Fruit fly (Drosophila melanogaster) whole organism, embryonic: ENCODE measurements around the gene MESR6.

Source experiments
- Bgb ChIP-seq: fragments of 200-800 bp; sonication (Bioruptor generic); IDR thresholded peaks from 2 replicates; pipeline ENCODE4 v1.3.6; 2022; ENCODE audit warnings: missing biosample characterization, missing genetic modification characterization; ENCODE audit not compliant: partially characterized antibody
- Bteb2 ChIP-seq: fragments of 200-800 bp; sonication (Bioruptor generic); optimal IDR thresholded peaks from 2 replicates; lab custom pipeline; 2016; ENCODE audit warnings: missing biosample characterization, missing genetic modification characterization
- CG10321 ChIP-seq: fragments of 200-800 bp; sonication (Bioruptor generic); IDR thresholded peaks from 2 replicates; pipeline ENCODE4 v1.3.6; 2022; ENCODE audit warnings: missing biosample characterization, missing genetic modification characterization
- CG12391 ChIP-seq: fragments of 200-800 bp; sonication (Bioruptor generic); optimal IDR thresholded peaks from 3 replicates; lab custom pipeline; 2018; ENCODE audit warnings: missing biosample characterization, mild to moderate bottlenecking, missing genetic modification characterization, moderate library complexity
- CG12744 ChIP-seq: fragments of 200-800 bp; sonication (Bioruptor generic); optimal IDR thresholded peaks from 2 replicates; lab custom pipeline; 2016; ENCODE audit warnings: missing biosample characterization, missing genetic modification characterization
- CG13287 ChIP-seq: fragments of 200-800 bp; sonication (Bioruptor generic); IDR thresholded peaks from 2 replicates; pipeline ENCODE4 v1.3.6; 2022; ENCODE audit warnings: missing biosample characterization, missing genetic modification characterization; ENCODE audit not compliant: partially characterized antibody
- CG13296 ChIP-seq: fragments of 200-800 bp; sonication (Bioruptor generic); optimal IDR thresholded peaks from 3 replicates; lab custom pipeline; 2018; ENCODE audit warnings: missing biosample characterization, mild to moderate bottlenecking, missing genetic modification characterization
- CG15696 ChIP-seq: fragments of 200-800 bp; sonication (Bioruptor generic); optimal IDR thresholded peaks from 2 replicates; lab custom pipeline; 2019; ENCODE audit warnings: missing biosample characterization, mild to moderate bottlenecking, missing genetic modification characterization, moderate library complexity
- CG1647 ChIP-seq: fragments of 200-800 bp; sonication (Bioruptor generic); optimal IDR thresholded peaks from 3 replicates; lab custom pipeline; 2016; ENCODE audit warnings: missing biosample characterization, missing genetic modification characterization
- CG17361 ChIP-seq: fragments of 200-800 bp; sonication (Bioruptor generic); IDR thresholded peaks from 3 replicates; pipeline ENCODE4 v1.3.6; 2022; ENCODE audit warnings: missing biosample characterization, missing genetic modification characterization
- CG17385 ChIP-seq: fragments of 200-800 bp; sonication (Bioruptor generic); optimal IDR thresholded peaks from 3 replicates; lab custom pipeline; 2018; ENCODE audit warnings: missing biosample characterization, mild to moderate bottlenecking, missing genetic modification characterization
- CG18764 ChIP-seq: fragments of 200-800 bp; sonication (Bioruptor generic); optimal IDR thresholded peaks from 3 replicates; lab custom pipeline; 2016; ENCODE audit warnings: missing biosample characterization, missing genetic modification characterization
- CG3163 ChIP-seq: fragments of 200-800 bp; sonication (Bioruptor generic); optimal IDR thresholded peaks from 3 replicates; lab custom pipeline; 2016; ENCODE audit warnings: missing biosample characterization, missing genetic modification characterization
- CG3407 ChIP-seq: fragments of 200-800 bp; sonication (Bioruptor generic); optimal IDR thresholded peaks from 2 replicates; lab custom pipeline; 2018; ENCODE audit warnings: missing biosample characterization, mild to moderate bottlenecking, missing genetic modification characterization
- CG4360 ChIP-seq: fragments of 200-800 bp; sonication (Bioruptor generic); IDR thresholded peaks from 2 replicates; pipeline ENCODE4 v1.3.6; 2022; ENCODE audit warnings: missing biosample characterization, missing genetic modification characterization
- CG4424 ChIP-seq: fragments of 200-800 bp; sonication (Bioruptor generic); optimal IDR thresholded peaks from 3 replicates; lab custom pipeline; 2016; ENCODE audit warnings: missing biosample characterization, missing genetic modification characterization
- CG4707 ChIP-seq: fragments of 200-800 bp; sonication (Bioruptor generic); optimal IDR thresholded peaks from 2 replicates; lab custom pipeline; 2018; ENCODE audit warnings: missing biosample characterization, mild to moderate bottlenecking, missing genetic modification characterization, moderate library complexity
- CG4820 ChIP-seq: fragments of 200-800 bp; sonication (Bioruptor generic); optimal IDR thresholded peaks from 3 replicates; lab custom pipeline; 2016; ENCODE audit warnings: missing biosample characterization, missing genetic modification characterization
- CG6683 ChIP-seq: fragments of 200-800 bp; sonication (Bioruptor generic); optimal IDR thresholded peaks from 2 replicates; lab custom pipeline; 2017; ENCODE audit warnings: missing biosample characterization, mild to moderate bottlenecking, missing genetic modification characterization, missing genetic modification reagents
- CG6689 ChIP-seq: fragments of 200-800 bp; sonication (Bioruptor generic); IDR thresholded peaks from 2 replicates; pipeline ENCODE4 v1.3.6; 2022; ENCODE audit warnings: missing biosample characterization, missing genetic modification characterization
- CG6791 ChIP-seq: fragments of 200-800 bp; sonication (Bioruptor generic); IDR thresholded peaks from 3 replicates; pipeline ENCODE4 v1.3.6; 2022; ENCODE audit warnings: missing biosample characterization, missing genetic modification characterization; ENCODE audit not compliant: partially characterized antibody
- CG9609 ChIP-seq: fragments of 200-800 bp; sonication (Bioruptor generic); optimal IDR thresholded peaks from 3 replicates; lab custom pipeline; 2016; ENCODE audit warnings: missing biosample characterization, missing genetic modification characterization
- CG9727 ChIP-seq: fragments of 200-800 bp; sonication (Bioruptor generic); optimal IDR thresholded peaks from 3 replicates; lab custom pipeline; 2017; ENCODE audit warnings: missing biosample characterization, mild to moderate bottlenecking, missing genetic modification characterization
- D19A ChIP-seq: fragments of 200-800 bp; optimal IDR thresholded peaks from 3 replicates; lab custom pipeline; 2019; ENCODE audit warnings: missing biosample characterization, mild to moderate bottlenecking, missing genetic modification characterization, moderate library complexity
- E2f2 ChIP-seq: fragments of 200-800 bp; sonication (Bioruptor generic); IDR thresholded peaks from 2 replicates; pipeline ENCODE4 v1.3.6; 2022; ENCODE audit warnings: missing biosample characterization, missing genetic modification characterization
- Eip74EF ChIP-seq, 2 experiments: fragments of 200-800 bp in 1 of 2; fragments of >200 bp in 1 of 2; sonication (Bioruptor generic) in 1 of 2; optimal IDR thresholded peaks; 2 replicates each; lab custom pipeline; 2017 to 2019; ENCODE audit warnings: missing biosample characterization in 2 of 2, missing genetic modification characterization in 2 of 2, mild to moderate bottlenecking in 1 of 2, moderate library complexity in 1 of 2
- Fer3 ChIP-seq: fragments of 200-800 bp; sonication (Bioruptor generic); optimal IDR thresholded peaks from 2 replicates; lab custom pipeline; 2018; ENCODE audit warnings: missing biosample characterization, mild to moderate bottlenecking, missing genetic modification characterization, moderate library complexity
- HHEX ChIP-seq: fragments of 200-800 bp; sonication (Bioruptor generic); optimal IDR thresholded peaks from 3 replicates; lab custom pipeline; 2017; ENCODE audit warnings: missing biosample characterization, mild to moderate bottlenecking, missing genetic modification characterization, missing genetic modification reagents
- HLH54F ChIP-seq: fragments of 200-800 bp; sonication (Bioruptor generic); optimal IDR thresholded peaks from 3 replicates; lab custom pipeline; 2016; ENCODE audit warnings: missing biosample characterization, missing genetic modification characterization
- Kr ChIP-seq: fragments of 200-800 bp; sonication (Bioruptor generic); optimal IDR thresholded peaks from 2 replicates; lab custom pipeline; 2017; ENCODE audit warnings: missing biosample characterization, mild to moderate bottlenecking, missing genetic modification characterization
- Mad ChIP-seq: fragments of 200-800 bp; sonication (Bioruptor generic); optimal IDR thresholded peaks from 2 replicates; lab custom pipeline; 2016; ENCODE audit warnings: missing biosample characterization, missing genetic modification characterization
- Mes4 ChIP-seq: fragments of 200-800 bp; sonication (Bioruptor generic); optimal IDR thresholded peaks from 2 replicates; lab custom pipeline; 2016; ENCODE audit warnings: missing biosample characterization, missing genetic modification characterization
- Poxn ChIP-seq: fragments of 200-800 bp; sonication (Bioruptor generic); IDR thresholded peaks from 2 replicates; pipeline ENCODE4 v1.3.6; 2022; ENCODE audit warnings: missing biosample characterization, missing genetic modification characterization
- amos ChIP-seq: fragments of 200-800 bp; sonication (Bioruptor generic); IDR thresholded peaks from 2 replicates; pipeline ENCODE4 v1.3.6; 2022; ENCODE audit warnings: missing biosample characterization, missing genetic modification characterization; ENCODE audit not compliant: partially characterized antibody
- ase ChIP-seq: fragments of 200-800 bp; sonication (Bioruptor generic); IDR thresholded peaks from 3 replicates; pipeline ENCODE4 v1.3.6; 2022; ENCODE audit warnings: missing biosample characterization, missing genetic modification characterization
- br ChIP-seq: fragments of >200 bp; optimal IDR thresholded peaks from 2 replicates; lab custom pipeline; 2017
- chinmo ChIP-seq: fragments of 200-800 bp; sonication (Bioruptor generic); IDR thresholded peaks from 4 replicates; pipeline ENCODE4 v1.3.6; 2022; ENCODE audit warnings: missing biosample characterization, missing genetic modification characterization; ENCODE audit not compliant: partially characterized antibody
- ci ChIP-seq: fragments of 200-800 bp; sonication (Bioruptor generic); IDR thresholded peaks from 3 replicates; pipeline ENCODE4 v1.3.6; 2022; ENCODE audit warnings: missing biosample characterization, missing genetic modification characterization
- ftz-f1 ChIP-seq: fragments of 200-800 bp; sonication (Bioruptor generic); optimal IDR thresholded peaks from 2 replicates; lab custom pipeline; 2016; ENCODE audit warnings: missing biosample characterization, missing genetic modification characterization
- gcm ChIP-seq: fragments of 200-800 bp; sonication (Bioruptor generic); optimal IDR thresholded peaks from 2 replicates; lab custom pipeline; 2019; ENCODE audit warnings: missing biosample characterization, mild to moderate bottlenecking, missing genetic modification characterization, moderate library complexity
- gem ChIP-seq: fragments of 200-800 bp; sonication (Bioruptor generic); optimal IDR thresholded peaks from 2 replicates; lab custom pipeline; 2019; ENCODE audit warnings: missing biosample characterization, mild to moderate bottlenecking, missing genetic modification characterization, moderate library complexity
- gro ChIP-seq: fragments of 200-800 bp; sonication (Bioruptor generic); optimal IDR thresholded peaks from 2 replicates; lab custom pipeline; 2016; ENCODE audit warnings: missing biosample characterization, missing genetic modification characterization
- lilli ChIP-seq: fragments of 200-800 bp; sonication (Bioruptor generic); optimal IDR thresholded peaks from 3 replicates; lab custom pipeline; 2016; ENCODE audit warnings: missing biosample characterization, missing genetic modification characterization
- maf-S ChIP-seq: fragments of 200-800 bp; sonication (Bioruptor generic); optimal IDR thresholded peaks from 2 replicates; lab custom pipeline; 2016; ENCODE audit warnings: missing biosample characterization, missing genetic modification characterization
- nerfin-1 ChIP-seq: fragments of 200-800 bp; sonication (Bioruptor generic); optimal IDR thresholded peaks from 3 replicates; lab custom pipeline; 2019; ENCODE audit warnings: missing biosample characterization, mild to moderate bottlenecking, missing genetic modification characterization, moderate library complexity
- odd ChIP-seq: fragments of 200-800 bp; sonication (Bioruptor generic); optimal IDR thresholded peaks from 2 replicates; lab custom pipeline; 2017; ENCODE audit warnings: missing biosample characterization, mild to moderate bottlenecking, missing genetic modification characterization
- run ChIP-seq: fragments of 200-800 bp; sonication (Bioruptor generic); optimal IDR thresholded peaks from 3 replicates; lab custom pipeline; 2018; ENCODE audit warnings: missing biosample characterization, mild to moderate bottlenecking, missing genetic modification characterization
- schlank ChIP-seq: fragments of 200-800 bp; sonication (Bioruptor generic); optimal IDR thresholded peaks from 2 replicates; lab custom pipeline; 2018; ENCODE audit warnings: missing biosample characterization, mild to moderate bottlenecking, missing genetic modification characterization
- sens ChIP-seq: fragments of 200-800 bp; sonication (Bioruptor generic); peaks from one replicate; lab custom pipeline; 2016; ENCODE audit warnings: missing biosample characterization, missing genetic modification characterization

The MESR6 gene

DNA sequence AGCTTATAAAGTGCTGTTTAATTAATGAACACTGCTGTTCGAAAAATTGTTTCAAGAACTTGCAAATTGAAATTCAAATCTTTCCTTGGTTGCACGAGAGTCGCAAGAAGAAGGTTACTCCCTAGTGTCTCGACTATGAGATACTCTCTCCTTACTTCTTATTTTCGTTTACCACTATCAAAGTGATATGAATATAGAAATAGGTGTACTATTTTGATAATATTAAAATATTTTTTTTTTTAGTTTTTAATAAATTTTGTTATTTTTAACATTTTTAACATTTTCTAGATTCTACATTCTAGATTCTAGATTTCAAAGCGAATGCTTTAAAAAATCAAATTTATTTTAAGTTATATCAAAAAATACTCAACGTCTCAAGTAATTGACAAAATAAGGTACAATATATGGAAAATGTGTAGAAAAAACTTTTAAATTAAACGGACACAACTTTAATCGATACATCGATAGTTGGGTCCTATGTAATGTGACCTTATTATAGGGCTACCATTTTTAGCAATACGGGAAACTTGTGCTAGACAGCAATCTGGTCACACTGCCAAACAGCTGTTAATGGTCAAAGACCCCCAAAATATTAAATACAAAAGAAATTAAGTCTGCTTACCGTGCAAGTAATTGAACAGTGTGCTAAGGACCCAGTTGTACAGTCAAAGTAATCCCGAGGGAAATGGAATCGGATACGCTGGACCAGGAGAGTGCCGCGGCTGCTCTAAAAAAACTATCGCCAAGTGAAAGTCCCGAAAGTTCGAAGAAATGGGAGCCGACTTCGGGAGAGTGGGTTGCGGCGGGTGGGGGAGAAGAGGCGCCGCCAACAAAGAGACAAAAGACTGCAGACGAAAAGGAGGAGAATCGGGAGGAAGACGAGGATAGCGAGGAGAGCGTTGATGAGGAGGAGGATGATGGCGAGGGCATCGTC lies at the start of gene MESR6 (continued):
- TF ChIP-seq CG6791 (GFP tag; lab: Robert Waterston, UW) = peak; percentile 84
- peak; percentile 90 for TF ChIP-seq amos
- no peak for TF ChIP-seq CG3407 (GFP tag; lab: Kevin White, UChicago)
- peak; percentile 23 for TF ChIP-seq sens (GFP tag; lab: Kevin White, UChicago)
- TF ChIP-seq br (lab: Kevin White, UChicago) = no peak
- TF ChIP-seq Poxn (GFP tag; lab: Robert Waterston, UW) = no peak
- TF ChIP-seq Kr = no peak
- peak; percentile 16 for TF ChIP-seq ftz-f1 (GFP tag; lab: Kevin White, UChicago)
- no peak for TF ChIP-seq schlank (tag; lab: Kevin White, UChicago)
- no peak for TF ChIP-seq lilli (GFP tag; lab: Kevin White, UChicago)
- peak; percentile 58 for TF ChIP-seq CG9727 (GFP tag; lab: Kevin White, UChicago)
- no peak for TF ChIP-seq Mes4 (GFP tag; lab: Kevin White, UChicago)
- TF ChIP-seq CG4424 = no peak
- TF ChIP-seq CG17361 (GFP tag; lab: Robert Waterston, UW) = peak; percentile 60; the same call in 2 of the 3 replicates
- TF ChIP-seq CG13287 (GFP tag; lab: Robert Waterston, UW) = peak; percentile 91
- no peak for TF ChIP-seq CG6683 (GFP tag; lab: Kevin White, UChicago)
- TF ChIP-seq run (tag; lab: Kevin White, UChicago) = no peak
- TF ChIP-seq CG6689 (GFP tag; lab: Robert Waterston, UW) = no peak
- TF ChIP-seq CG13296 (GFP tag; lab: Kevin White, UChicago) = peak; percentile 7
- TF ChIP-seq maf-S (GFP tag; lab: Kevin White, UChicago) = no peak
- peak; percentile 37 for TF ChIP-seq HHEX
- no peak for TF ChIP-seq CG12744 (GFP tag; lab: Kevin White, UChicago)
- TF ChIP-seq CG3163 (GFP tag; lab: Kevin White, UChicago) = no peak
- peak; percentile 33 for TF ChIP-seq CG17385 (GFP tag; lab: Kevin White, UChicago)
- TF ChIP-seq Bteb2 (GFP tag; lab: Kevin White, UChicago) = no peak
- peak; percentile 89 for TF ChIP-seq D19A (tag; lab: Kevin White, UChicago)
- TF ChIP-seq Bgb (GFP tag; lab: Robert Waterston, UW) = peak; percentile 85
- peak; percentile 61 for TF ChIP-seq gro (GFP tag; lab: Kevin White, UChicago)
- TF ChIP-seq Fer3 (tag; lab: Kevin White, UChicago) = no peak
- no peak for TF ChIP-seq gcm (GFP tag; lab: Kevin White, UChicago)
- no peak for TF ChIP-seq Eip74EF (GFP tag; optimal IDR thresholded peaks at IDR 0.05; lab: Kevin White, UChicago)
- no peak for TF ChIP-seq nerfin-1 (tag; lab: Kevin White, UChicago)
- TF ChIP-seq CG15696 (tag; lab: Kevin White, UChicago) = no peak
- TF ChIP-seq CG4707 = no peak
- TF ChIP-seq CG4820 (GFP tag; lab: Kevin White, UChicago) = peak; percentile 17
- no peak for TF ChIP-seq CG10321 (GFP tag; lab: Robert Waterston, UW)
- TF ChIP-seq odd (GFP tag; lab: Kevin White, UChicago) = no peak
- TF ChIP-seq CG1647 (GFP tag; lab: Kevin White, UChicago) = peak; percentile 16
- no peak for TF ChIP-seq CG18764 (GFP tag; lab: Kevin White, UChicago)
- TF ChIP-seq ci (GFP tag; lab: Robert Waterston, UW) = no peak
- TF ChIP-seq gem (tag; lab: Kevin White, UChicago) = peak; percentile 61
- TF ChIP-seq CG4360 (GFP tag; lab: Robert Waterston, UW) = no peak
- no peak for TF ChIP-seq Mad
- peak; percentile 62 for TF ChIP-seq CG12391
- no peak for TF ChIP-seq HLH54F (GFP tag; lab: Kevin White, UChicago)
- no peak for TF ChIP-seq ase (GFP tag; lab: Robert Waterston, UW)
- TF ChIP-seq E2f2 (GFP tag; lab: Robert Waterston, UW) = peak; percentile 58; the same call in 1 of the 2 replicates
- 0 out of 4 replicates have a peak, but pooled peaks have one; percentile 14 for TF ChIP-seq chinmo
- no peak for TF ChIP-seq CG9609 (GFP tag; lab: Kevin White, UChicago)
